Fruit fly (Drosophila melanogaster) whole organism, embryonic: ENCODE measurements around the gene Usp1.

Source experiments
- CG10267 ChIP-seq: fragments of 200-800 bp; sonication (Bioruptor generic); optimal IDR thresholded peaks from 2 replicates; lab custom pipeline; 2018; ENCODE audit warnings: missing biosample characterization, mild to moderate bottlenecking, missing genetic modification characterization, moderate library complexity
- CG10366 ChIP-seq: fragments of 200-800 bp; sonication (Bioruptor generic); IDR thresholded peaks from 2 replicates; pipeline ENCODE4 v1.3.6; 2022; ENCODE audit warnings: missing biosample characterization, missing genetic modification characterization
- CG10462 ChIP-seq: fragments of 200-800 bp; sonication (Bioruptor generic); optimal IDR thresholded peaks from 2 replicates; lab custom pipeline; 2016; ENCODE audit warnings: missing biosample characterization, missing genetic modification characterization
- CG11723 ChIP-seq: fragments of 200-800 bp; sonication (Bioruptor generic); optimal IDR thresholded peaks from 2 replicates; lab custom pipeline; 2017; ENCODE audit warnings: missing biosample characterization, mild to moderate bottlenecking, missing genetic modification characterization
- CG12155 ChIP-seq: fragments of 200-800 bp; sonication (Bioruptor generic); optimal IDR thresholded peaks from 3 replicates; lab custom pipeline; 2016; ENCODE audit warnings: missing biosample characterization, missing genetic modification characterization
- CG17328 ChIP-seq: fragments of 200-800 bp; sonication (Bioruptor generic); IDR thresholded peaks from 2 replicates; pipeline ENCODE4 v1.3.6; 2022; ENCODE audit warnings: missing biosample characterization, missing genetic modification characterization
- CG34224 ChIP-seq: fragments of 200-800 bp; sonication (Bioruptor generic); IDR thresholded peaks from 3 replicates; pipeline ENCODE4 v1.3.6; 2022; ENCODE audit warnings: missing biosample characterization, missing genetic modification characterization; ENCODE audit not compliant: partially characterized antibody
- CG4424 ChIP-seq: fragments of 200-800 bp; sonication (Bioruptor generic); optimal IDR thresholded peaks from 3 replicates; lab custom pipeline; 2016; ENCODE audit warnings: missing biosample characterization, missing genetic modification characterization
- CG4707 ChIP-seq: fragments of 200-800 bp; sonication (Bioruptor generic); optimal IDR thresholded peaks from 2 replicates; lab custom pipeline; 2018; ENCODE audit warnings: missing biosample characterization, mild to moderate bottlenecking, missing genetic modification characterization, moderate library complexity
- CG6791 ChIP-seq: fragments of 200-800 bp; sonication (Bioruptor generic); IDR thresholded peaks from 3 replicates; pipeline ENCODE4 v1.3.6; 2022; ENCODE audit warnings: missing biosample characterization, missing genetic modification characterization; ENCODE audit not compliant: partially characterized antibody
- CG7357 ChIP-seq: fragments of 200-800 bp; sonication (Bioruptor generic); IDR thresholded peaks from 3 replicates; pipeline ENCODE4 v1.3.6; 2022; ENCODE audit warnings: missing biosample characterization, missing genetic modification characterization
- CG7987 ChIP-seq: fragments of 200-800 bp; sonication (Bioruptor generic); optimal IDR thresholded peaks from 2 replicates; lab custom pipeline; 2018; ENCODE audit warnings: missing biosample characterization, mild to moderate bottlenecking, missing genetic modification characterization, moderate library complexity
- CG8359 ChIP-seq: fragments of 200-800 bp; sonication (Bioruptor generic); optimal IDR thresholded peaks from 2 replicates; lab custom pipeline; 2017; ENCODE audit warnings: missing biosample characterization, mild to moderate bottlenecking, missing genetic modification characterization, borderline replicate concordance
- CG9797 ChIP-seq: fragments of 200-800 bp; sonication (Bioruptor generic); optimal IDR thresholded peaks from 3 replicates; lab custom pipeline; 2018; ENCODE audit warnings: missing biosample characterization, mild to moderate bottlenecking, missing genetic modification characterization
- CG9932 ChIP-seq: fragments of 200-800 bp; sonication (Bioruptor generic); IDR thresholded peaks from 2 replicates; pipeline ENCODE4 v1.3.6; 2022; ENCODE audit warnings: missing biosample characterization, missing genetic modification characterization
- CrebB ChIP-seq: fragments of 200-800 bp; sonication (Bioruptor generic); optimal IDR thresholded peaks from 3 replicates; lab custom pipeline; 2018; ENCODE audit warnings: missing biosample characterization, mild to moderate bottlenecking, missing genetic modification characterization
- Dbx ChIP-seq: fragments of 200-800 bp; sonication (Bioruptor generic); IDR thresholded peaks from 3 replicates; pipeline ENCODE4 v1.3.6; 2022; ENCODE audit warnings: missing biosample characterization, missing genetic modification characterization
- Dp ChIP-seq: fragments of 200-800 bp; sonication (Bioruptor generic); optimal IDR thresholded peaks from 2 replicates; lab custom pipeline; 2018; ENCODE audit warnings: missing biosample characterization, mild to moderate bottlenecking, missing genetic modification characterization, moderate library complexity
- Dref ChIP-seq: fragments of 200-800 bp; sonication (Bioruptor generic); IDR thresholded peaks from 2 replicates; pipeline ENCODE4 v1.3.6; 2022; ENCODE audit warnings: missing biosample characterization, missing genetic modification characterization
- ERR ChIP-seq: fragments of 200-800 bp; sonication (Bioruptor generic); optimal IDR thresholded peaks from 2 replicates; lab custom pipeline; 2016; ENCODE audit warnings: missing biosample characterization, missing genetic modification characterization
- Hr78 ChIP-seq, 2 experiments: fragments of 200-800 bp in 1 of 2; fragments of >200 bp in 1 of 2; sonication (Bioruptor generic) in 1 of 2; optimal IDR thresholded peaks; 2 replicates each; lab custom pipeline; 2017 to 2019; ENCODE audit warnings: missing biosample characterization in 2 of 2, missing genetic modification characterization in 2 of 2, mild to moderate bottlenecking in 1 of 2, moderate library complexity in 1 of 2
- Hsf ChIP-seq: fragments of 200-800 bp; sonication (Bioruptor generic); optimal IDR thresholded peaks from 3 replicates; lab custom pipeline; 2016; ENCODE audit warnings: missing biosample characterization, missing genetic modification characterization
- MBD-R2 ChIP-seq: fragments of 200-800 bp; sonication (Bioruptor generic); IDR thresholded peaks from 2 replicates; pipeline ENCODE4 v1.3.6; 2022; ENCODE audit warnings: missing biosample characterization, missing genetic modification characterization
- NC2β ChIP-seq: fragments of 200-800 bp; sonication (Bioruptor generic); optimal IDR thresholded peaks from 2 replicates; lab custom pipeline; 2016; ENCODE audit warnings: missing biosample characterization, missing genetic modification characterization
- Ptx1 ChIP-seq: fragments of 200-800 bp; sonication (Bioruptor generic); IDR thresholded peaks from 2 replicates; pipeline ENCODE4 v1.3.6; 2022; ENCODE audit warnings: missing biosample characterization, missing genetic modification characterization
- Sry-δ ChIP-seq: fragments of 200-800 bp; sonication (Bioruptor generic); optimal IDR thresholded peaks from 2 replicates; lab custom pipeline; 2016; ENCODE audit warnings: missing biosample characterization, missing genetic modification characterization
- Usf ChIP-seq: fragments of 200-800 bp; sonication (Bioruptor generic); optimal IDR thresholded peaks from 2 replicates; lab custom pipeline; 2017; ENCODE audit warnings: missing genotype, missing biosample characterization, missing genetic modification characterization
- bab2 ChIP-seq: fragments of 200-800 bp; sonication (Bioruptor generic); optimal IDR thresholded peaks from 2 replicates; lab custom pipeline; 2016; ENCODE audit warnings: missing biosample characterization, missing genetic modification characterization
- da ChIP-seq: fragments of 200-800 bp; sonication (Bioruptor generic); optimal IDR thresholded peaks from 2 replicates; lab custom pipeline; 2016; ENCODE audit warnings: missing biosample characterization, missing genetic modification characterization
- dan ChIP-seq: fragments of 200-800 bp; sonication (Bioruptor generic); IDR thresholded peaks from 2 replicates; pipeline ENCODE4 v1.3.6; 2022; ENCODE audit warnings: missing biosample characterization, missing genetic modification characterization
- h ChIP-seq: fragments of >200 bp; optimal IDR thresholded peaks from 2 replicates; lab custom pipeline; 2017
- lmd ChIP-seq: fragments of 200-800 bp; sonication (Bioruptor generic); IDR thresholded peaks from 2 replicates; pipeline ENCODE4 v1.3.6; 2022; ENCODE audit warnings: missing biosample characterization, missing genetic modification characterization
- luna ChIP-seq: fragments of 200-800 bp; sonication (Bioruptor generic); optimal IDR thresholded peaks from 2 replicates; lab custom pipeline; 2016; ENCODE audit warnings: missing biosample characterization, missing genetic modification characterization
- pnt ChIP-seq: fragments of 200-800 bp; sonication (Bioruptor generic); optimal IDR thresholded peaks from 3 replicates; lab custom pipeline; 2016; ENCODE audit warnings: missing biosample characterization, missing genetic modification characterization
- pzg ChIP-seq: fragments of 200-800 bp; sonication (Bioruptor generic); optimal IDR thresholded peaks from 3 replicates; lab custom pipeline; 2018; ENCODE audit warnings: missing biosample characterization, mild to moderate bottlenecking, missing genetic modification characterization, moderate library complexity
- ranshi ChIP-seq: fragments of 200-800 bp; sonication (Bioruptor generic); IDR thresholded peaks from 2 replicates; pipeline ENCODE4 v1.3.6; 2022; ENCODE audit warnings: missing biosample characterization, missing genetic modification characterization
- row ChIP-seq: fragments of 200-800 bp; sonication (Bioruptor generic); IDR thresholded peaks from 3 replicates; pipeline ENCODE4 v1.3.6; 2022; ENCODE audit warnings: missing biosample characterization, missing genetic modification characterization
- slou ChIP-seq: fragments of 200-800 bp; sonication (Bioruptor generic); optimal IDR thresholded peaks from 3 replicates; lab custom pipeline; 2016; ENCODE audit warnings: missing biosample characterization, missing genetic modification characterization
- slp2 ChIP-seq: fragments of 200-800 bp; sonication (Bioruptor generic); optimal IDR thresholded peaks from 2 replicates; lab custom pipeline; 2016; ENCODE audit warnings: missing biosample characterization, missing genetic modification characterization
- tio ChIP-seq: fragments of 200-800 bp; sonication (Bioruptor generic); optimal IDR thresholded peaks from 2 replicates; lab custom pipeline; 2017; ENCODE audit warnings: missing biosample characterization, missing genetic modification characterization, inconsistent platforms
- trh ChIP-seq: fragments of 200-800 bp; sonication (Bioruptor generic); optimal IDR thresholded peaks from 2 replicates; lab custom pipeline; 2016; ENCODE audit warnings: missing biosample characterization, missing genetic modification characterization
- zen ChIP-seq: fragments of 200-800 bp; sonication (Bioruptor generic); optimal IDR thresholded peaks from 3 replicates; lab custom pipeline; 2018; ENCODE audit warnings: missing biosample characterization, mild to moderate bottlenecking, missing genetic modification characterization, moderate library complexity

The Usp1 gene

DNA sequence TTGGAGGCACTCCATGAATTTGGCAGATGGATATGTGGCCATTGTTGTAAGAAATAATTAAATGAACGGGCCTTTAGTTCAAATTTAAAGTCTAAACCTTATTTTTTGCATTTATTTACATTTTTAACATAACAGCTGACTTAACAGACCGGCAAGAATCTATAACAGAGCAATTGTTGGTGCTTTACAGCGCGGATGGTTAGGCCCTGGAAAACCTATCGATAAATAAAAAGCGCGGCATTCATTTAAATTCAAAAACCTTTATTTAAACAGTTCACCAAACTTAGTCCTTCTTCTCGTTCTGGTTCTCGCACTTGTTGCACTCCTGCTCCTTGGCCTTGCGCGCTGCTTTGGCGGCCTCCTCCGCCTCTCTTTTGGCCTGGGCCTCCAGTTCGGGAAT lies 26.5 kb upstream of the Usp1 start, which contains the start of gene Mesh1 (continued):
- no peak for TF ChIP-seq Ptx1 (GFP tag; lab: Robert Waterston, UW)
- no peak for TF ChIP-seq CG17328 (GFP tag; lab: Robert Waterston, UW)
- TF ChIP-seq CG9932 (GFP tag; lab: Robert Waterston, UW) = no peak
- TF ChIP-seq CG34224 (GFP tag; lab: Robert Waterston, UW) = 0 out of 3 replicates have a peak, but pooled peaks have one; percentile 24
- TF ChIP-seq CG10462 (GFP tag; lab: Kevin White, UChicago) = no peak
- no peak for TF ChIP-seq CG7357 (GFP tag; lab: Robert Waterston, UW)
- no peak for TF ChIP-seq CG9797 (GFP tag; lab: Kevin White, UChicago)
- no peak for TF ChIP-seq CG8359 (GFP tag; lab: Kevin White, UChicago)
- TF ChIP-seq MBD-R2 = no peak
- peak; percentile 88 for TF ChIP-seq Dp (GFP tag; lab: Kevin White, UChicago)
- TF ChIP-seq Hsf (GFP tag; lab: Kevin White, UChicago) = no peak
- TF ChIP-seq lmd (GFP tag; lab: Robert Waterston, UW) = no peak
- no peak for TF ChIP-seq CG10366
- no peak for TF ChIP-seq slp2 (GFP tag; lab: Kevin White, UChicago)
- TF ChIP-seq CG10267 (tag; lab: Kevin White, UChicago) = no peak
- no peak for TF ChIP-seq CG7987 (GFP tag; lab: Kevin White, UChicago)
- TF ChIP-seq h (lab: Kevin White, UChicago) = no peak
- TF ChIP-seq ranshi (GFP tag; lab: Robert Waterston, UW) = no peak
- peak; percentile 6 for TF ChIP-seq Sry-δ (GFP tag; lab: Kevin White, UChicago)
- no peak for TF ChIP-seq CG11723 (GFP tag; lab: Kevin White, UChicago)
- no peak for TF ChIP-seq Dbx
- TF ChIP-seq Dref (GFP tag; lab: Robert Waterston, UW) = peak; percentile 69
- TF ChIP-seq pzg (GFP tag; lab: Kevin White, UChicago) = peak; percentile 38
- TF ChIP-seq dan = no peak
- TF ChIP-seq tio (GFP tag; lab: Kevin White, UChicago) = no peak
- TF ChIP-seq CG4424 (GFP tag; lab: Kevin White, UChicago) = no peak

- TF ChIP-seq da (GFP tag; lab: Kevin White, UChicago) = no peak
- no peak for TF ChIP-seq trh (GFP tag; lab: Kevin White, UChicago)
- TF ChIP-seq bab2 (GFP tag; lab: Kevin White, UChicago) = no peak
- TF ChIP-seq Hr78 (GFP tag; optimal IDR thresholded peaks at IDR 0.05; lab: Kevin White, UChicago) = no peak
- no peak for TF ChIP-seq NC2β (GFP tag; lab: Kevin White, UChicago)
- TF ChIP-seq slou (GFP tag; lab: Kevin White, UChicago) = no peak
- TF ChIP-seq CrebB (tag; lab: Kevin White, UChicago) = no peak
- no peak for TF ChIP-seq Usf (GFP tag; lab: Kevin White, UChicago)
- no peak for TF ChIP-seq zen (tag; lab: Kevin White, UChicago)
- no peak for TF ChIP-seq row (GFP tag; lab: Robert Waterston, UW)
- TF ChIP-seq Dref (GFP tag; lab: Robert Waterston, UW) = no peak
- TF ChIP-seq CG12155 (GFP tag; lab: Kevin White, UChicago) = no peak
- no peak for TF ChIP-seq Hsf (GFP tag; lab: Kevin White, UChicago)
- no peak for TF ChIP-seq CG7987 (GFP tag; lab: Kevin White, UChicago)
- TF ChIP-seq ERR (GFP tag; lab: Kevin White, UChicago) = no peak
- no peak for TF ChIP-seq pnt (GFP tag; lab: Kevin White, UChicago)
- no peak for TF ChIP-seq CG4707 (GFP tag; lab: Kevin White, UChicago)
- no peak for TF ChIP-seq luna
- no peak for TF ChIP-seq CG6791 (GFP tag; lab: Robert Waterston, UW)
Measured at dm6 chr3R:29204033-29204432, 24.9 kb upstream of the Usp1 start, which contains the start of gene Cyt-c1L. Gene Cyt-c1L, minus strand, starts transcription at chr3R:29204133.
